Fruit fly (Drosophila melanogaster): Measurements from ENCODE around the gene Nepl15.
A peak's percentile ranks its signal among the peaks of the same experiment; 100 is the strongest.

- no peak for TF ChIP-seq nom (GFP tag; optimal IDR thresholded peaks at IDR 0.05)
- no peak for TF ChIP-seq p53 (GFP tag; optimal IDR thresholded peaks at IDR 0.05)
- peak; percentile 55 for TF ChIP-seq zen (tag; optimal IDR thresholded peaks at IDR 0.05)
- no peak for TF ChIP-seq D19B (GFP tag; optimal IDR thresholded peaks at IDR 0.05)
- no peak for TF ChIP-seq her (GFP tag; optimal IDR thresholded peaks at IDR 0.05)
- no peak for TF ChIP-seq CG12659 (GFP tag; optimal IDR thresholded peaks at IDR 0.05)
- TF ChIP-seq Dad (GFP tag; optimal IDR thresholded peaks at IDR 0.05): no peak
- TF ChIP-seq CG9797 (GFP tag; optimal IDR thresholded peaks at IDR 0.05): no peak
- TF ChIP-seq Lpt (GFP tag; optimal IDR thresholded peaks at IDR 0.05): no peak
- TF ChIP-seq CG14014 (GFP tag; IDR thresholded peaks at IDR 0.05): no peak
Measured at dm6 chr3R:22793953-22794352, 28.0 kb upstream of the Nepl15 start.
